Fruit fly (Drosophila melanogaster): ENCODE data around the gene Polr2C.

The Polr2C gene

dm6 chr2L:13843692-13844284 lies 10.7 kb downstream of the Polr2C start, which contains the start of gene CG33306:
Gene CG33306 (minus strand): TSS chr2L:13843742.
- TF ChIP-seq pan (optimal IDR thresholded peaks at IDR 0.05) (no peak), pan (GFP tag; optimal IDR thresholded peaks at IDR 0.05 in 1 of 2, IDR thresholded peaks at IDR 0.05 in 1 of 2) (no peak), exex (tag; optimal IDR thresholded peaks at IDR 0.05) (peak; percentile 96), CG3281 (GFP tag; optimal IDR thresholded peaks at IDR 0.05) (peak; percentile 31), CG6654 (GFP tag; optimal IDR thresholded peaks at IDR 0.05) (no peak), pnt (GFP tag; optimal IDR thresholded peaks at IDR 0.05) (no peak), NC2β (GFP tag; optimal IDR thresholded peaks at IDR 0.05) (no peak), Stat92E (GFP tag; optimal IDR thresholded peaks at IDR 0.05) (no peak), amos (GFP tag; IDR thresholded peaks at IDR 0.05; ENCODE audit: partially characterized antibody) (no peak), CG7839 (tag; optimal IDR thresholded peaks at IDR 0.05) (peak; percentile 23), PHDP (tag; optimal IDR thresholded peaks at IDR 0.05) (peak; percentile 7), CG12391 (tag; optimal IDR thresholded peaks at IDR 0.05) (peak; percentile 24), zfh1 (GFP tag; IDR thresholded peaks at IDR 0.05) (no peak), CG10147 (GFP tag; optimal IDR thresholded peaks at IDR 0.05) (no peak), bsh (GFP tag; optimal IDR thresholded peaks at IDR 0.05) (no peak), unc-4 (GFP tag; IDR thresholded peaks at IDR 0.05; ENCODE audit: partially characterized antibody) (no peak), CG2678 (tag; optimal IDR thresholded peaks at IDR 0.05) (peak; percentile 51), gem (tag; optimal IDR thresholded peaks at IDR 0.05) (peak; percentile 54), Meics (GFP tag; optimal IDR thresholded peaks at IDR 0.05) (peak; percentile 14), nerfin-1 (tag; optimal IDR thresholded peaks at IDR 0.05) (no peak), CG18599 (GFP tag; optimal IDR thresholded peaks at IDR 0.05) (peak; percentile 37), lab (GFP tag; optimal IDR thresholded peaks at IDR 0.05) (peak; percentile 22), nmo (GFP tag; optimal IDR thresholded peaks at IDR 0.05) (no peak), Bteb2 (GFP tag; optimal IDR thresholded peaks at IDR 0.05) (no peak), CG18011 (GFP tag; optimal IDR thresholded peaks at IDR 0.05) (no peak), Gsc (GFP tag; IDR thresholded peaks at IDR 0.05) (no peak), CG6254 (GFP tag; optimal IDR thresholded peaks at IDR 0.05) (no peak), CG32532 (GFP tag; IDR thresholded peaks at IDR 0.05) (no peak), Hmr (GFP tag; optimal IDR thresholded peaks at IDR 0.05) (peak; percentile 20), Doc2 (GFP tag; IDR thresholded peaks at IDR 0.05) (no peak), CG2712 (tag; optimal IDR thresholded peaks at IDR 0.05) (no peak), Bdp1 (GFP tag; optimal IDR thresholded peaks at IDR 0.05) (no peak), CG9609 (GFP tag; optimal IDR thresholded peaks at IDR 0.05) (no peak), Lpt (GFP tag; optimal IDR thresholded peaks at IDR 0.05) (no peak), CG12236 (GFP tag; optimal IDR thresholded peaks at IDR 0.05) (no peak), Dek (tag; optimal IDR thresholded peaks at IDR 0.05) (no peak), CG7928 (GFP tag; optimal IDR thresholded peaks at IDR 0.05) (no peak), CG4424 (GFP tag; optimal IDR thresholded peaks at IDR 0.05) (no peak), ATbp (GFP tag; optimal IDR thresholded peaks at IDR 0.05) (no peak), CG16863 (GFP tag; optimal IDR thresholded peaks at IDR 0.05) (no peak), pb (GFP tag; optimal IDR thresholded peaks at IDR 0.05) (no peak), CG2120 (GFP tag; optimal IDR thresholded peaks at IDR 0.05) (peak; percentile 25), Xbp1 (GFP tag; optimal IDR thresholded peaks at IDR 0.05) (no peak), Fer3 (tag; optimal IDR thresholded peaks at IDR 0.05) (peak; percentile 21), unpg (GFP tag; optimal IDR thresholded peaks at IDR 0.05) (peak; percentile 10), Opbp (GFP tag; IDR thresholded peaks at IDR 0.05; ENCODE audit: partially characterized antibody) (no peak), D19A (tag; optimal IDR thresholded peaks at IDR 0.05) (no peak), grau (tag; optimal IDR thresholded peaks at IDR 0.05) (peak; percentile 42), Hr51 (GFP tag; optimal IDR thresholded peaks at IDR 0.05) (peak in 1 of 2 experiments; percentile 1)

Measured in whole organism, embryonic.